Fruit fly (Drosophila melanogaster) whole organism, embryonic: ENCODE measurements around the gene loaf.

Experiments
- Adf1 ChIP-seq: fragments of 200-800 bp; sonication (Bioruptor generic); IDR thresholded peaks from 2 replicates; pipeline ENCODE4 v1.3.6; 2022; ENCODE audit warnings: missing biosample characterization, missing genetic modification characterization
- B-H1 ChIP-seq: fragments of 200-800 bp; sonication (Bioruptor generic); IDR thresholded peaks from 3 replicates; pipeline ENCODE4 v1.3.6; 2022; ENCODE audit warnings: missing biosample characterization, missing genetic modification characterization
- Blimp-1 ChIP-seq: fragments of 200-800 bp; sonication (Bioruptor generic); optimal IDR thresholded peaks from 3 replicates; lab custom pipeline; 2018; ENCODE audit warnings: missing biosample characterization, missing genetic modification characterization, mild to moderate bottlenecking, moderate library complexity, missing genetic modification reagents
- CG11560 ChIP-seq: fragments of 200-800 bp; sonication (Bioruptor generic); IDR thresholded peaks from 3 replicates; pipeline ENCODE4 v1.3.6; 2022; ENCODE audit warnings: missing biosample characterization, missing genetic modification characterization
- CG14667 ChIP-seq: fragments of 200-800 bp; sonication (Bioruptor generic); IDR thresholded peaks from 2 replicates; pipeline ENCODE4 v1.3.6; 2022; ENCODE audit warnings: missing biosample characterization, missing genetic modification characterization
- CG15514 ChIP-seq: fragments of 200-800 bp; sonication (Bioruptor generic); optimal IDR thresholded peaks from 3 replicates; lab custom pipeline; 2017; ENCODE audit warnings: missing biosample characterization, missing genetic modification characterization, mild to moderate bottlenecking, moderate library complexity, missing genetic modification reagents
- CG18262 ChIP-seq: fragments of 200-800 bp; optimal IDR thresholded peaks from 3 replicates; lab custom pipeline; 2019; ENCODE audit warnings: missing biosample characterization, mild to moderate bottlenecking, missing genetic modification characterization, moderate library complexity
- CG18476 ChIP-seq: fragments of 200-800 bp; sonication (Bioruptor generic); optimal IDR thresholded peaks from 2 replicates; lab custom pipeline; 2016; ENCODE audit warnings: missing biosample characterization, mild to moderate bottlenecking, missing genetic modification characterization
- CG30020 ChIP-seq: fragments of 200-800 bp; optimal IDR thresholded peaks from 2 replicates; lab custom pipeline; 2019; ENCODE audit warnings: missing biosample characterization, mild to moderate bottlenecking, missing genetic modification characterization, moderate library complexity
- CG31388 ChIP-seq: fragments of 200-800 bp; sonication (Bioruptor generic); optimal IDR thresholded peaks from 2 replicates; lab custom pipeline; 2016; ENCODE audit warnings: missing biosample characterization, missing genetic modification characterization
- CG4282 ChIP-seq: fragments of 200-800 bp; sonication (Bioruptor generic); optimal IDR thresholded peaks from 2 replicates; lab custom pipeline; 2016; ENCODE audit warnings: missing biosample characterization, missing genetic modification characterization
- CG5245 ChIP-seq: fragments of 200-800 bp; sonication (Bioruptor generic); optimal IDR thresholded peaks from 3 replicates; lab custom pipeline; 2016; ENCODE audit warnings: missing biosample characterization, missing genetic modification characterization
- CG6272 ChIP-seq: fragments of 200-800 bp; sonication (Bioruptor generic); IDR thresholded peaks from 2 replicates; pipeline ENCODE4 v1.3.6; 2022; ENCODE audit warnings: missing biosample characterization, missing genetic modification characterization
- CG6654 ChIP-seq: fragments of 200-800 bp; sonication (Bioruptor generic); optimal IDR thresholded peaks from 2 replicates; lab custom pipeline; 2017; ENCODE audit warnings: missing biosample characterization, mild to moderate bottlenecking, missing genetic modification characterization
- CG6791 ChIP-seq: fragments of 200-800 bp; sonication (Bioruptor generic); IDR thresholded peaks from 3 replicates; pipeline ENCODE4 v1.3.6; 2022; ENCODE audit warnings: missing biosample characterization, missing genetic modification characterization; ENCODE audit not compliant: partially characterized antibody
- CG8089 ChIP-seq: fragments of 200-800 bp; sonication (Bioruptor generic); optimal IDR thresholded peaks from 3 replicates; lab custom pipeline; 2016; ENCODE audit warnings: missing biosample characterization, missing genetic modification characterization
- CG9437 ChIP-seq: fragments of 200-800 bp; sonication (Bioruptor generic); optimal IDR thresholded peaks from 2 replicates; lab custom pipeline; 2018; ENCODE audit warnings: missing biosample characterization, mild to moderate bottlenecking, missing genetic modification characterization
- CG9727 ChIP-seq: fragments of 200-800 bp; sonication (Bioruptor generic); optimal IDR thresholded peaks from 3 replicates; lab custom pipeline; 2017; ENCODE audit warnings: missing biosample characterization, mild to moderate bottlenecking, missing genetic modification characterization
- Deaf1 ChIP-seq: fragments of 200-800 bp; optimal IDR thresholded peaks from 3 replicates; lab custom pipeline; 2019; ENCODE audit warnings: missing biosample characterization, mild to moderate bottlenecking, missing genetic modification characterization, moderate library complexity
- Dfd ChIP-seq, 2 experiments: fragments of >200 bp; optimal IDR thresholded peaks; 2 replicates each; lab custom pipeline; 2017; ENCODE audit warnings: missing biosample characterization in 2 of 2, missing genetic modification characterization in 2 of 2
- Fer3 ChIP-seq: fragments of 200-800 bp; sonication (Bioruptor generic); optimal IDR thresholded peaks from 2 replicates; lab custom pipeline; 2018; ENCODE audit warnings: missing biosample characterization, mild to moderate bottlenecking, missing genetic modification characterization, moderate library complexity
- H15 ChIP-seq: fragments of 200-800 bp; sonication (Bioruptor generic); IDR thresholded peaks from 3 replicates; pipeline ENCODE4 v1.3.6; 2022; ENCODE audit warnings: missing biosample characterization, missing genetic modification characterization
- HHEX ChIP-seq: fragments of 200-800 bp; sonication (Bioruptor generic); optimal IDR thresholded peaks from 3 replicates; lab custom pipeline; 2017; ENCODE audit warnings: missing biosample characterization, mild to moderate bottlenecking, missing genetic modification characterization, missing genetic modification reagents
- Hmx ChIP-seq: fragments of 200-800 bp; sonication (Bioruptor generic); optimal IDR thresholded peaks from 2 replicates; lab custom pipeline; 2016; ENCODE audit warnings: missing biosample characterization, missing genetic modification characterization
- Hr3 ChIP-seq: fragments of 200-800 bp; sonication (Bioruptor generic); optimal IDR thresholded peaks from 3 replicates; lab custom pipeline; 2016; ENCODE audit warnings: missing biosample characterization, missing genetic modification characterization
- Hr39 ChIP-seq: fragments of >200 bp; optimal IDR thresholded peaks from 2 replicates; lab custom pipeline; 2017
- Hsf ChIP-seq: fragments of 200-800 bp; sonication (Bioruptor generic); optimal IDR thresholded peaks from 3 replicates; lab custom pipeline; 2016; ENCODE audit warnings: missing biosample characterization, missing genetic modification characterization
- Med ChIP-seq: fragments of 200-800 bp; sonication (Bioruptor generic); peaks from one replicate; lab custom pipeline; 2016; ENCODE audit warnings: missing biosample characterization, missing genetic modification characterization, mild to moderate bottlenecking, inconsistent platforms, moderate library complexity
- Mes4 ChIP-seq: fragments of 200-800 bp; sonication (Bioruptor generic); optimal IDR thresholded peaks from 2 replicates; lab custom pipeline; 2016; ENCODE audit warnings: missing biosample characterization, missing genetic modification characterization
- Nf-YB ChIP-seq: fragments of 200-800 bp; sonication (Bioruptor generic); optimal IDR thresholded peaks from 3 replicates; lab custom pipeline; 2019; ENCODE audit warnings: missing biosample characterization, mild to moderate bottlenecking, missing genetic modification characterization, moderate library complexity
- PHDP ChIP-seq: fragments of 200-800 bp; sonication (Bioruptor generic); optimal IDR thresholded peaks from 3 replicates; lab custom pipeline; 2018; ENCODE audit warnings: missing biosample characterization, mild to moderate bottlenecking, missing genetic modification characterization, moderate library complexity
- Pdp1 ChIP-seq, 2 experiments: fragments of 200-800 bp; sonication (Bioruptor generic); optimal IDR thresholded peaks; 3 replicates each; lab custom pipeline; 2016; ENCODE audit warnings: missing biosample characterization in 2 of 2, missing genetic modification characterization in 2 of 2, mild to moderate bottlenecking in 1 of 2, moderate library complexity in 1 of 2
- TFAM ChIP-seq: fragments of 200-800 bp; sonication (Bioruptor generic); optimal IDR thresholded peaks from 2 replicates; lab custom pipeline; 2017; ENCODE audit warnings: missing biosample characterization, missing genetic modification characterization, inconsistent platforms
- amos ChIP-seq: fragments of 200-800 bp; sonication (Bioruptor generic); IDR thresholded peaks from 2 replicates; pipeline ENCODE4 v1.3.6; 2022; ENCODE audit warnings: missing biosample characterization, missing genetic modification characterization; ENCODE audit not compliant: partially characterized antibody
- ato ChIP-seq: fragments of 200-800 bp; sonication (Bioruptor generic); IDR thresholded peaks from 2 replicates; pipeline ENCODE4 v1.3.6; 2022; ENCODE audit warnings: missing biosample characterization, missing genetic modification characterization; ENCODE audit not compliant: partially characterized antibody
- bab2 ChIP-seq: fragments of 200-800 bp; sonication (Bioruptor generic); optimal IDR thresholded peaks from 2 replicates; lab custom pipeline; 2016; ENCODE audit warnings: missing biosample characterization, missing genetic modification characterization
- bowl ChIP-seq: fragments of 200-800 bp; sonication (Bioruptor generic); IDR thresholded peaks from 2 replicates; pipeline ENCODE4 v1.3.6; 2022; ENCODE audit warnings: missing biosample characterization, missing genetic modification characterization
- cad ChIP-seq: fragments of >200 bp; optimal IDR thresholded peaks from 2 replicates; lab custom pipeline; 2017; ENCODE audit warnings: missing biosample characterization, missing genetic modification characterization
- dmrt99B ChIP-seq: fragments of 200-800 bp; sonication (Bioruptor generic); optimal IDR thresholded peaks from 2 replicates; lab custom pipeline; 2018; ENCODE audit warnings: missing biosample characterization, mild to moderate bottlenecking, missing genetic modification characterization, moderate library complexity
- fd64A ChIP-seq: fragments of 200-800 bp; sonication (Bioruptor generic); optimal IDR thresholded peaks from 3 replicates; lab custom pipeline; 2018; ENCODE audit warnings: missing biosample characterization, mild to moderate bottlenecking, missing genetic modification characterization
- fru ChIP-seq: fragments of >200 bp; optimal IDR thresholded peaks from 2 replicates; lab custom pipeline; 2017
- gsb ChIP-seq: fragments of 200-800 bp; sonication (Bioruptor generic); IDR thresholded peaks from 2 replicates; pipeline ENCODE4 v1.3.6; 2022; ENCODE audit warnings: missing biosample characterization, missing genetic modification characterization
- kay ChIP-seq: fragments of 200-800 bp; sonication (Bioruptor generic); optimal IDR thresholded peaks from 2 replicates; lab custom pipeline; 2016; ENCODE audit warnings: missing biosample characterization, missing genetic modification characterization
- lbe ChIP-seq: fragments of 200-800 bp; sonication (Bioruptor generic); optimal IDR thresholded peaks from 2 replicates; lab custom pipeline; 2016; ENCODE audit warnings: missing biosample characterization, mild to moderate bottlenecking, missing genetic modification characterization
- mirr ChIP-seq: fragments of 200-800 bp; sonication (Bioruptor generic); optimal IDR thresholded peaks from 3 replicates; lab custom pipeline; 2018; ENCODE audit warnings: missing biosample characterization, mild to moderate bottlenecking, missing genetic modification characterization
- nmo ChIP-seq: fragments of 200-800 bp; sonication (Bioruptor generic); optimal IDR thresholded peaks from 2 replicates; lab custom pipeline; 2018; ENCODE audit warnings: missing biosample characterization, mild to moderate bottlenecking, missing genetic modification characterization, moderate library complexity
- pnt ChIP-seq: fragments of 200-800 bp; sonication (Bioruptor generic); optimal IDR thresholded peaks from 3 replicates; lab custom pipeline; 2016; ENCODE audit warnings: missing biosample characterization, missing genetic modification characterization
- run ChIP-seq: fragments of 200-800 bp; sonication (Bioruptor generic); optimal IDR thresholded peaks from 3 replicates; lab custom pipeline; 2018; ENCODE audit warnings: missing biosample characterization, mild to moderate bottlenecking, missing genetic modification characterization
- tio ChIP-seq: fragments of 200-800 bp; sonication (Bioruptor generic); optimal IDR thresholded peaks from 2 replicates; lab custom pipeline; 2017; ENCODE audit warnings: missing biosample characterization, missing genetic modification characterization, inconsistent platforms
- ttk ChIP-seq: fragments of 200-800 bp; sonication (Bioruptor generic); IDR thresholded peaks from 2 replicates; pipeline ENCODE4 v2.1.2; 2022; ENCODE audit warnings: missing biosample characterization, missing genetic modification characterization
- zen ChIP-seq: fragments of 200-800 bp; sonication (Bioruptor generic); optimal IDR thresholded peaks from 3 replicates; lab custom pipeline; 2018; ENCODE audit warnings: missing biosample characterization, mild to moderate bottlenecking, missing genetic modification characterization, moderate library complexity

The loaf gene

dm6 chr3L:11692853-11693252 is 73.1 kb downstream of the loaf start (continued):
- TF ChIP-seq TFAM (GFP tag; lab: Kevin White, UChicago) = no peak
- TF ChIP-seq CG30020 = no peak
- no peak for TF ChIP-seq CG14667
- no peak for TF ChIP-seq dmrt99B (tag; lab: Kevin White, UChicago)
- TF ChIP-seq Hr3 = no peak
- TF ChIP-seq Pdp1 (GFP tag; optimal IDR thresholded peaks at IDR 0.05; lab: Kevin White, UChicago) = no peak
- TF ChIP-seq cad = no peak
- no peak for TF ChIP-seq bowl (GFP tag; lab: Robert Waterston, UW)
- TF ChIP-seq CG6791 (GFP tag; lab: Robert Waterston, UW) = 0 out of 3 replicates have a peak, but pooled peaks have one; percentile 45
- no peak for TF ChIP-seq CG15514 (GFP tag; lab: Kevin White, UChicago)
- no peak for TF ChIP-seq ato (GFP tag; lab: Robert Waterston, UW)
- TF ChIP-seq zen (tag; lab: Kevin White, UChicago) = peak; percentile 99
- TF ChIP-seq lbe (GFP tag; lab: Kevin White, UChicago) = no peak
- TF ChIP-seq amos (GFP tag; lab: Robert Waterston, UW) = 0 out of 2 replicates have a peak, but pooled peaks have one; percentile 31
- no peak for TF ChIP-seq Nf-YB (GFP tag; lab: Kevin White, UChicago)
- TF ChIP-seq Fer3 = no peak

DNA sequence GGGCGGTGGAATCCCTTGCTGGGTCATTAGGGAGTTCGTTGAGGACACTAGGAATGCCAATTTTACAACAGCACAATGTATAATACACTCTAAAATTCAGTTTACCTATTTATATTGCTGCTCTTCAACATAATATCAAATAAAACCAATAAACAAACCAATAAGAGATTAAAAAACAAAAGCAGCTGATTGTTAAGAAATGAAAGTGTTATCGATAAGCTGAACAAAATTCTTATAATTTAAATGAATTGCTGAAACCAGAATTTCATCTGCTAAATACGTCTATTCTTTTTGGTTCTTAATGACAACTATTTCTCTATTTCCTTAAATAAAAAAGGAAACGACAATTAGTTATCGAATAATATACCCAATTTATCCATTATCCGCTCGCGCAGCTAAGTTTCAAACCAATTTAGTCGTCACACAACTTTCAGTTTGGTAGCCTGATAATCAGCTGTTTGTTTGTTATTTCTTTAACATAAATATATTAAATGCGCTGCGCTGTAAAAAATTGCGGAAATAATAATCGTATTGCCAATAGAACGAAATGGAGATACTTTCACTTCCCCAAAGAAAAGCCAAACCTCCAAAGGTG is 74.7 kb downstream of the loaf start, which contains the start of the genes Pldn and CG14135:
Gene Pldn (minus strand): TSS at position 197 of the 595 bp plus-strand sequence.
Gene CG14135 (plus strand): TSS at position 369 of the 595 bp plus-strand sequence.
- TF ChIP-seq run (tag; lab: Kevin White, UChicago) (no peak), CG6272 (GFP tag; lab: Robert Waterston, UW) (no peak), CG9727 (GFP tag; lab: Kevin White, UChicago) (no peak), H15 (GFP tag; lab: Robert Waterston, UW) (no peak), fd64A (GFP tag; lab: Kevin White, UChicago) (no peak), fru (lab: Kevin White, UChicago) (no peak), bab2 (GFP tag; lab: Kevin White, UChicago) (no peak), ttk (GFP tag; lab: Robert Waterston, UW) (no peak), CG4282 (GFP tag; lab: Kevin White, UChicago) (no peak), Hsf (no peak), Dfd (GFP tag; optimal IDR thresholded peaks at IDR 0.05; lab: Kevin White, UChicago) (no peak), CG9437 (no peak), pnt (GFP tag; lab: Kevin White, UChicago) (no peak), tio (GFP tag; lab: Kevin White, UChicago) (no peak), gsb (GFP tag; lab: Robert Waterston, UW) (no peak), mirr (GFP tag; lab: Kevin White, UChicago) (no peak), HHEX (GFP tag; lab: Kevin White, UChicago) (no peak), CG18476 (GFP tag; lab: Kevin White, UChicago) (no peak), CG6654 (peak; percentile 99), Deaf1 (tag; lab: Kevin White, UChicago) (no peak), TFAM (GFP tag; lab: Kevin White, UChicago) (no peak), CG11560 (tag; lab: Robert Waterston, UW) (peak; percentile 98), Mes4 (GFP tag; lab: Kevin White, UChicago) (no peak), CG31388 (GFP tag; lab: Kevin White, UChicago) (no peak), CG8089 (GFP tag; lab: Kevin White, UChicago) (no peak), Med (GFP tag; lab: Kevin White, UChicago) (peak; percentile 66), Blimp-1 (peak; percentile 36), Hmx (GFP tag; lab: Kevin White, UChicago) (no peak), kay (GFP tag; lab: Kevin White, UChicago) (no peak), Hr39 (lab: Kevin White, UChicago) (no peak), nmo (GFP tag; lab: Kevin White, UChicago) (peak; percentile 33), Adf1 (GFP tag; lab: Robert Waterston, UW) (no peak), PHDP (tag; lab: Kevin White, UChicago) (no peak), Fer3 (no peak), B-H1 (no peak), CG18262 (tag; lab: Kevin White, UChicago) (no peak), CG5245 (GFP tag; lab: Kevin White, UChicago) (no peak)
